Fruit fly (Drosophila melanogaster): Measurements from ENCODE around the gene Idh.

Gene Idh

dm6 chr3L:8308891-8309352 is 51.8 kb downstream of the Idh start, which contains the start of gene BI-1 (continued):
- TF ChIP-seq CG17361 (GFP tag; IDR thresholded peaks at IDR 0.05) (peak; percentile 88), Bgb (GFP tag; IDR thresholded peaks at IDR 0.05; ENCODE audit: partially characterized antibody) (no peak), chinmo (GFP tag; IDR thresholded peaks at IDR 0.05; ENCODE audit: partially characterized antibody) (no peak), fru (optimal IDR thresholded peaks at IDR 0.05) (no peak), CG6654 (GFP tag; optimal IDR thresholded peaks at IDR 0.05) (no peak), CG30403 (GFP tag; optimal IDR thresholded peaks at IDR 0.05) (peak; percentile 88), fd3F (GFP tag; optimal IDR thresholded peaks at IDR 0.05) (peak; percentile 35), mam (GFP tag; optimal IDR thresholded peaks at IDR 0.05) (peak; percentile 58), wdn (GFP tag; IDR thresholded peaks at IDR 0.05) (no peak), CG11504 (tag; optimal IDR thresholded peaks at IDR 0.05) (no peak), jing (GFP tag; optimal IDR thresholded peaks at IDR 0.05) (no peak), gsb-n (tag; optimal IDR thresholded peaks at IDR 0.05) (no peak), pros (GFP tag; optimal IDR thresholded peaks at IDR 0.05) (no peak), CG2120 (GFP tag; optimal IDR thresholded peaks at IDR 0.05) (peak; percentile 76), Six4 (GFP tag; optimal IDR thresholded peaks at IDR 0.05) (no peak), ERR (GFP tag; optimal IDR thresholded peaks at IDR 0.05) (no peak), CG10565 (GFP tag; optimal IDR thresholded peaks at IDR 0.05) (no peak), CG14667 (GFP tag; IDR thresholded peaks at IDR 0.05) (no peak), Hr3 (GFP tag; optimal IDR thresholded peaks at IDR 0.05) (peak; percentile 57), BtbVII (GFP tag; optimal IDR thresholded peaks at IDR 0.05) (peak; percentile 73), CG32772 (GFP tag; IDR thresholded peaks at IDR 0.05) (peak; percentile 24; the same call in 1 of the 2 replicates), CG14050 (GFP tag; IDR thresholded peaks at IDR 0.05) (no peak), zen (tag; optimal IDR thresholded peaks at IDR 0.05) (peak; percentile 56), Oli (tag; optimal IDR thresholded peaks at IDR 0.05) (peak; percentile 56), CG5953 (GFP tag; IDR thresholded peaks at IDR 0.05) (no peak), CG15073 (GFP tag; optimal IDR thresholded peaks at IDR 0.05) (no peak), lola (GFP tag; optimal IDR thresholded peaks at IDR 0.05) (peak in 1 of 3 experiments; percentile 50), Aef1 (GFP tag; IDR thresholded peaks at IDR 0.05) (no peak), CG11093 (GFP tag; IDR thresholded peaks at IDR 0.05) (no peak), bbx (GFP tag; IDR thresholded peaks at IDR 0.05; ENCODE audit: partially characterized antibody) (no peak), CG8089 (GFP tag; optimal IDR thresholded peaks at IDR 0.05) (no peak), CG4404 (GFP tag; IDR thresholded peaks at IDR 0.05) (peak; percentile 60), CG31388 (GFP tag; optimal IDR thresholded peaks at IDR 0.05) (no peak), bab2 (GFP tag; optimal IDR thresholded peaks at IDR 0.05) (peak; percentile 27), Lim3 (GFP tag; IDR thresholded peaks at IDR 0.05) (no peak), ems (GFP tag; optimal IDR thresholded peaks at IDR 0.05) (peak; percentile 28), CG8765 (GFP tag; IDR thresholded peaks at IDR 0.05) (no peak), CG18476 (GFP tag; optimal IDR thresholded peaks at IDR 0.05) (peak; percentile 57), CG15011 (GFP tag; optimal IDR thresholded peaks at IDR 0.05) (no peak), CG11695 (GFP tag; IDR thresholded peaks at IDR 0.05) (no peak), sug (tag; optimal IDR thresholded peaks at IDR 0.05) (peak; percentile 88), CG34422 (GFP tag; IDR thresholded peaks at IDR 0.05) (no peak), Hmr (GFP tag; optimal IDR thresholded peaks at IDR 0.05) (no peak), CG12744 (GFP tag; optimal IDR thresholded peaks at IDR 0.05) (no peak), Antp (GFP tag; optimal IDR thresholded peaks at IDR 0.05) (peak; percentile 43), CG14860 (GFP tag; IDR thresholded peaks at IDR 0.05; ENCODE audit: partially characterized antibody) (no peak), lilli (GFP tag; optimal IDR thresholded peaks at IDR 0.05) (peak; percentile 59), pho (GFP tag; optimal IDR thresholded peaks at IDR 0.05) (no peak), disco-r (GFP tag; optimal IDR thresholded peaks at IDR 0.05) (peak; percentile 23), knrl (GFP tag; IDR thresholded peaks at IDR 0.05; ENCODE audit: partially characterized antibody) (0 out of 3 replicates have a peak, but pooled peaks have one; percentile 23), lab (GFP tag; optimal IDR thresholded peaks at IDR 0.05) (peak; percentile 83)

Data from whole organism, embryonic.